Fruit fly (Drosophila melanogaster) whole organism, embryonic: ENCODE results near the gene Hs6st.

Experiments used
- Asciz ChIP-seq: fragments of 200-800 bp; sonication (Bioruptor generic); optimal IDR thresholded peaks from 2 replicates; lab custom pipeline; 2017; ENCODE audit warnings: missing biosample characterization, mild to moderate bottlenecking, missing genetic modification characterization, missing genetic modification reagents
- Awh ChIP-seq: fragments of 200-800 bp; sonication (Bioruptor generic); IDR thresholded peaks from 2 replicates; pipeline ENCODE4, ENCODE4 v1.3.6; 2022; ENCODE audit warnings: missing biosample characterization, missing genetic modification characterization
- C15 ChIP-seq: fragments of 200-800 bp; sonication (Bioruptor generic); IDR thresholded peaks from 3 replicates; pipeline ENCODE4 v1.3.6; 2022; ENCODE audit warnings: missing biosample characterization, missing genetic modification characterization
- CG11247 ChIP-seq: fragments of 200-800 bp; sonication (Bioruptor generic); IDR thresholded peaks from 2 replicates; pipeline ENCODE4 v1.3.6; 2022; ENCODE audit warnings: missing biosample characterization, missing genetic modification characterization
- CG11398 ChIP-seq: fragments of 200-800 bp; sonication (Bioruptor generic); optimal IDR thresholded peaks from 2 replicates; lab custom pipeline; 2016; ENCODE audit warnings: missing biosample characterization, missing genetic modification characterization
- CG11456 ChIP-seq: fragments of 200-800 bp; sonication (Bioruptor generic); IDR thresholded peaks from 3 replicates; pipeline ENCODE4 v1.3.6; 2022; ENCODE audit warnings: missing biosample characterization, missing genetic modification characterization
- CG11695 ChIP-seq: fragments of 200-800 bp; sonication (Bioruptor generic); IDR thresholded peaks from 3 replicates; pipeline ENCODE4 v1.3.6; 2022; ENCODE audit warnings: missing biosample characterization, missing genetic modification characterization
- CG12659 ChIP-seq: fragments of 200-800 bp; sonication (Bioruptor generic); optimal IDR thresholded peaks from 3 replicates; lab custom pipeline; 2017; ENCODE audit warnings: mild to moderate bottlenecking, missing biosample characterization, missing genetic modification reagents, missing genetic modification characterization
- CG15601 ChIP-seq: fragments of 200-800 bp; sonication (Bioruptor generic); optimal IDR thresholded peaks from 3 replicates; lab custom pipeline; 2019; ENCODE audit warnings: missing biosample characterization, mild to moderate bottlenecking, missing genetic modification characterization, moderate library complexity
- CG16863 ChIP-seq: fragments of 200-800 bp; sonication (Bioruptor generic); optimal IDR thresholded peaks from 3 replicates; lab custom pipeline; 2016; ENCODE audit warnings: missing biosample characterization, missing genetic modification characterization
- CG2678 ChIP-seq: fragments of 200-800 bp; sonication (Bioruptor generic); optimal IDR thresholded peaks from 3 replicates; lab custom pipeline; 2019; ENCODE audit warnings: missing biosample characterization, mild to moderate bottlenecking, missing genetic modification characterization, moderate library complexity
- CG42726 ChIP-seq: fragments of 200-800 bp; sonication (Bioruptor generic); IDR thresholded peaks from 2 replicates; pipeline ENCODE4 v1.3.6; 2022; ENCODE audit warnings: missing biosample characterization, missing genetic modification characterization; ENCODE audit not compliant: partially characterized antibody
- CG4424 ChIP-seq: fragments of 200-800 bp; sonication (Bioruptor generic); optimal IDR thresholded peaks from 3 replicates; lab custom pipeline; 2016; ENCODE audit warnings: missing biosample characterization, missing genetic modification characterization
- CG5245 ChIP-seq: fragments of 200-800 bp; sonication (Bioruptor generic); optimal IDR thresholded peaks from 3 replicates; lab custom pipeline; 2016; ENCODE audit warnings: missing biosample characterization, missing genetic modification characterization
- CG6654 ChIP-seq: fragments of 200-800 bp; sonication (Bioruptor generic); optimal IDR thresholded peaks from 2 replicates; lab custom pipeline; 2017; ENCODE audit warnings: missing biosample characterization, mild to moderate bottlenecking, missing genetic modification characterization
- CG7271 ChIP-seq: fragments of 200-800 bp; sonication (Bioruptor generic); optimal IDR thresholded peaks from 2 replicates; lab custom pipeline; 2018; ENCODE audit warnings: missing biosample characterization, mild to moderate bottlenecking, missing genetic modification characterization, moderate library complexity
- CG8290 ChIP-seq, 3 experiments: fragments of 200-800 bp; sonication (Bioruptor generic); optimal IDR thresholded peaks; 2 replicates each; lab custom pipeline; 2016 to 2019; ENCODE audit warnings: missing biosample characterization in 3 of 3, missing genetic modification characterization in 3 of 3, mild to moderate bottlenecking in 2 of 3, moderate library complexity in 1 of 3
- CG8388 ChIP-seq: fragments of 200-800 bp; sonication (Bioruptor generic); optimal IDR thresholded peaks from 2 replicates; lab custom pipeline; 2019; ENCODE audit warnings: missing biosample characterization, mild to moderate bottlenecking, missing genetic modification characterization, moderate library complexity
- CG9797 ChIP-seq: fragments of 200-800 bp; sonication (Bioruptor generic); optimal IDR thresholded peaks from 3 replicates; lab custom pipeline; 2018; ENCODE audit warnings: missing biosample characterization, mild to moderate bottlenecking, missing genetic modification characterization
- CG9932 ChIP-seq: fragments of 200-800 bp; sonication (Bioruptor generic); IDR thresholded peaks from 2 replicates; pipeline ENCODE4 v1.3.6; 2022; ENCODE audit warnings: missing biosample characterization, missing genetic modification characterization
- CoRest ChIP-seq: fragments of 200-800 bp; sonication (Bioruptor generic); optimal IDR thresholded peaks from 3 replicates; lab custom pipeline; 2018; ENCODE audit warnings: missing biosample characterization, mild to moderate bottlenecking, missing genetic modification characterization, moderate library complexity
- Dbx ChIP-seq: fragments of 200-800 bp; sonication (Bioruptor generic); IDR thresholded peaks from 3 replicates; pipeline ENCODE4 v1.3.6; 2022; ENCODE audit warnings: missing biosample characterization, missing genetic modification characterization
- Doc2 ChIP-seq: fragments of 200-800 bp; sonication (Bioruptor generic); IDR thresholded peaks from 2 replicates; pipeline ENCODE4 v1.3.6; 2022; ENCODE audit warnings: missing biosample characterization, missing genetic modification characterization
- E2f2 ChIP-seq: fragments of 200-800 bp; sonication (Bioruptor generic); IDR thresholded peaks from 2 replicates; pipeline ENCODE4 v1.3.6; 2022; ENCODE audit warnings: missing biosample characterization, missing genetic modification characterization
- HmgZ ChIP-seq: fragments of 200-800 bp; sonication (Bioruptor generic); optimal IDR thresholded peaks from 2 replicates; lab custom pipeline; 2018; ENCODE audit warnings: missing biosample characterization, mild to moderate bottlenecking, missing genetic modification characterization
- Hr39 ChIP-seq: fragments of >200 bp; optimal IDR thresholded peaks from 2 replicates; lab custom pipeline; 2017
- Hr51 ChIP-seq, 2 experiments: fragments of 200-800 bp; sonication (Bioruptor generic); optimal IDR thresholded peaks; 2 replicates in 1 of 2; 3 replicates in 1 of 2; lab custom pipeline; 2016 to 2018; ENCODE audit warnings: missing biosample characterization in 2 of 2, missing genetic modification characterization in 2 of 2, mild to moderate bottlenecking in 1 of 2, moderate library complexity in 1 of 2
- Hsf ChIP-seq: fragments of 200-800 bp; sonication (Bioruptor generic); optimal IDR thresholded peaks from 3 replicates; lab custom pipeline; 2016; ENCODE audit warnings: missing biosample characterization, missing genetic modification characterization
- Neu2 ChIP-seq: fragments of 200-800 bp; sonication (Bioruptor generic); optimal IDR thresholded peaks from 3 replicates; lab custom pipeline; 2016; ENCODE audit warnings: missing biosample characterization, missing genetic modification characterization, borderline replicate concordance
- Pdp1 ChIP-seq, 2 experiments: fragments of 200-800 bp; sonication (Bioruptor generic); optimal IDR thresholded peaks; 3 replicates each; lab custom pipeline; 2016; ENCODE audit warnings: missing biosample characterization in 2 of 2, missing genetic modification characterization in 2 of 2, mild to moderate bottlenecking in 1 of 2, moderate library complexity in 1 of 2
- Rfx ChIP-seq: fragments of 200-800 bp; sonication (Bioruptor generic); IDR thresholded peaks from 2 replicates; pipeline ENCODE4 v1.3.6; 2022; ENCODE audit warnings: missing biosample characterization, missing genetic modification characterization
- Spps ChIP-seq: fragments of 200-800 bp; sonication (Bioruptor generic); optimal IDR thresholded peaks from 2 replicates; lab custom pipeline; 2018; ENCODE audit warnings: missing biosample characterization, mild to moderate bottlenecking, missing genetic modification characterization
- ase ChIP-seq: fragments of 200-800 bp; sonication (Bioruptor generic); IDR thresholded peaks from 3 replicates; pipeline ENCODE4 v1.3.6; 2022; ENCODE audit warnings: missing biosample characterization, missing genetic modification characterization
- cato ChIP-seq: fragments of 200-800 bp; sonication (Bioruptor generic); optimal IDR thresholded peaks from 2 replicates; lab custom pipeline; 2016; ENCODE audit warnings: missing biosample characterization, missing genetic modification characterization, borderline replicate concordance
- cwo ChIP-seq: fragments of 200-800 bp; sonication (Bioruptor generic); optimal IDR thresholded peaks from 3 replicates; lab custom pipeline; 2017; ENCODE audit warnings: missing biosample characterization, missing genetic modification characterization, mild to moderate bottlenecking, moderate library complexity, missing genetic modification reagents
- dm ChIP-seq: fragments of 200-800 bp; sonication (Bioruptor generic); optimal IDR thresholded peaks from 3 replicates; lab custom pipeline; 2016; ENCODE audit warnings: missing biosample characterization, missing genetic modification characterization
- gsb-n ChIP-seq: fragments of 200-800 bp; sonication (Bioruptor generic); optimal IDR thresholded peaks from 3 replicates; lab custom pipeline; 2018; ENCODE audit warnings: missing biosample characterization, mild to moderate bottlenecking, missing genetic modification characterization
- lab ChIP-seq: fragments of 200-800 bp; sonication (Bioruptor generic); optimal IDR thresholded peaks from 3 replicates; lab custom pipeline; 2017; ENCODE audit warnings: missing biosample characterization, missing genetic modification characterization, mild to moderate bottlenecking, moderate library complexity, missing genetic modification reagents
- org-1 ChIP-seq: fragments of 200-800 bp; sonication (Bioruptor generic); optimal IDR thresholded peaks from 2 replicates; lab custom pipeline; 2017; ENCODE audit warnings: missing biosample characterization, missing genetic modification characterization
- pho ChIP-seq: fragments of 200-800 bp; sonication (Bioruptor generic); optimal IDR thresholded peaks from 2 replicates; lab custom pipeline; 2016; ENCODE audit warnings: missing biosample characterization, missing genetic modification characterization
- pita ChIP-seq: fragments of 200-800 bp; sonication (Bioruptor generic); optimal IDR thresholded peaks from 2 replicates; lab custom pipeline; 2017; ENCODE audit warnings: missing biosample characterization, mild to moderate bottlenecking, missing genetic modification characterization
- prd ChIP-seq, 3 experiments: fragments of >200 bp in 2 of 3; fragments of 200-800 bp in 1 of 3; sonication (Bioruptor generic) in 1 of 3; optimal IDR thresholded peaks in 2 of 3; IDR thresholded peaks in 1 of 3; 2 replicates in 2 of 3; 3 replicates in 1 of 3; pipeline versions ENCODE4 v1.3.6 to Lab custom; 2017 to 2022; ENCODE audit warnings: missing biosample characterization in 1 of 3, missing genetic modification characterization in 1 of 3
- row ChIP-seq: fragments of 200-800 bp; sonication (Bioruptor generic); IDR thresholded peaks from 3 replicates; pipeline ENCODE4 v1.3.6; 2022; ENCODE audit warnings: missing biosample characterization, missing genetic modification characterization
- sc ChIP-seq, 3 experiments: fragments of >200 bp in 2 of 3; fragments of 200-800 bp in 1 of 3; sonication (Bioruptor generic) in 1 of 3; optimal IDR thresholded peaks; 2 replicates in 2 of 3; 3 replicates in 1 of 3; lab custom pipeline; 2017; ENCODE audit warnings: mild to moderate bottlenecking in 1 of 3, missing biosample characterization in 1 of 3, missing genetic modification characterization in 1 of 3, missing genetic modification reagents in 1 of 3
- sd ChIP-seq: fragments of 200-800 bp; sonication (Bioruptor generic); optimal IDR thresholded peaks from 3 replicates; lab custom pipeline; 2018; ENCODE audit warnings: missing biosample characterization, mild to moderate bottlenecking, missing genetic modification characterization, moderate library complexity
- sisA ChIP-seq: fragments of 200-800 bp; sonication (Bioruptor generic); IDR thresholded peaks from 2 replicates; pipeline ENCODE4 v1.3.6; 2022; ENCODE audit warnings: missing biosample characterization, missing genetic modification characterization
- sob ChIP-seq: fragments of 200-800 bp; sonication (Bioruptor generic); IDR thresholded peaks from 2 replicates; pipeline ENCODE4 v1.3.6; 2022; ENCODE audit warnings: missing biosample characterization, missing genetic modification characterization
- tna ChIP-seq: fragments of 200-800 bp; sonication (Bioruptor generic); IDR thresholded peaks from 2 replicates; pipeline ENCODE4 v1.3.6; 2022; ENCODE audit warnings: missing biosample characterization, missing genetic modification characterization; ENCODE audit not compliant: partially characterized antibody
- zen2 ChIP-seq: fragments of 200-800 bp; sonication (Bioruptor generic); IDR thresholded peaks from 3 replicates; pipeline ENCODE4 v1.3.6; 2022; ENCODE audit warnings: missing biosample characterization, missing genetic modification characterization; ENCODE audit not compliant: partially characterized antibody

The Hs6st gene

dm6 chr3R:20057501-20057900 is 49.2 kb upstream of the Hs6st start, which contains the start of gene mdlc (continued):
- TF ChIP-seq Neu2 (GFP tag; lab: Kevin White, UChicago), result no peak
- TF ChIP-seq tna, result no peak
- no peak for TF ChIP-seq CG42726 (GFP tag; lab: Robert Waterston, UW)
- TF ChIP-seq Dbx, result no peak
- TF ChIP-seq Spps (tag; lab: Kevin White, UChicago), result no peak
- no peak for TF ChIP-seq CG11247
- TF ChIP-seq HmgZ (tag; lab: Kevin White, UChicago), result peak; percentile 21
- no peak for TF ChIP-seq Asciz (GFP tag; lab: Kevin White, UChicago)
- TF ChIP-seq prd (optimal IDR thresholded peaks at IDR 0.05; lab: Kevin White, UChicago), result no peak
- TF ChIP-seq prd (GFP tag; IDR thresholded peaks at IDR 0.05; lab: Robert Waterston, UW), result peak; percentile 33; the same call in 1 of the 3 replicates
- TF ChIP-seq row (GFP tag; lab: Robert Waterston, UW), result peak; percentile 78
- peak in 1 of 2 experiments; percentile 16 for TF ChIP-seq Hr51 (GFP tag; optimal IDR thresholded peaks at IDR 0.05; lab: Kevin White, UChicago)
- TF ChIP-seq lab (GFP tag; lab: Kevin White, UChicago), result no peak
- no peak for TF ChIP-seq CG8290 (GFP tag; optimal IDR thresholded peaks at IDR 0.05; lab: Kevin White, UChicago)
- TF ChIP-seq CG8290 (tag; optimal IDR thresholded peaks at IDR 0.05; lab: Kevin White, UChicago), result no peak
- TF ChIP-seq dm (GFP tag; lab: Kevin White, UChicago), result no peak
- no peak for TF ChIP-seq CG6654 (GFP tag; lab: Kevin White, UChicago)
- TF ChIP-seq CG11695, result no peak
- no peak for TF ChIP-seq CG7271 (tag; lab: Kevin White, UChicago)
- no peak for TF ChIP-seq cwo (GFP tag; lab: Kevin White, UChicago)
- TF ChIP-seq sob (GFP tag; lab: Robert Waterston, UW), result no peak
- no peak for TF ChIP-seq pho (GFP tag; lab: Kevin White, UChicago)
- peak; percentile 59 for TF ChIP-seq CoRest (tag; lab: Kevin White, UChicago)
- TF ChIP-seq cato (GFP tag; lab: Kevin White, UChicago), result no peak
- peak; percentile 25 for TF ChIP-seq CG4424 (GFP tag; lab: Kevin White, UChicago)
- TF ChIP-seq CG12659 (GFP tag; lab: Kevin White, UChicago), result peak; percentile 42
- TF ChIP-seq CG9797, result peak; percentile 61
- TF ChIP-seq Hr39 (lab: Kevin White, UChicago), result no peak
- no peak for TF ChIP-seq sc (optimal IDR thresholded peaks at IDR 0.05; lab: Kevin White, UChicago)
- TF ChIP-seq sc (GFP tag; optimal IDR thresholded peaks at IDR 0.05; lab: Kevin White, UChicago), result no peak
- TF ChIP-seq org-1 (GFP tag; lab: Kevin White, UChicago), result no peak
- no peak for TF ChIP-seq CG11456
- peak; percentile 64 for TF ChIP-seq E2f2 (GFP tag; lab: Robert Waterston, UW)
- no peak for TF ChIP-seq Awh (GFP tag; lab: Robert Waterston, UW)
- peak; percentile 28; the same call in 1 of the 2 replicates for TF ChIP-seq Rfx
- no peak for TF ChIP-seq CG8388 (GFP tag; lab: Kevin White, UChicago)
- no peak for TF ChIP-seq pita
- no peak for TF ChIP-seq sisA (GFP tag; lab: Robert Waterston, UW)
- no peak for TF ChIP-seq CG5245 (GFP tag; lab: Kevin White, UChicago)
- TF ChIP-seq ase (GFP tag; lab: Robert Waterston, UW), result no peak
- TF ChIP-seq CG2678 (tag; lab: Kevin White, UChicago), result peak; percentile 33
- no peak for TF ChIP-seq CG11398 (GFP tag; lab: Kevin White, UChicago)
- no peak for TF ChIP-seq Pdp1 (GFP tag; optimal IDR thresholded peaks at IDR 0.05; lab: Kevin White, UChicago)
- TF ChIP-seq C15 (GFP tag; lab: Robert Waterston, UW), result no peak
- no peak for TF ChIP-seq Hsf (GFP tag; lab: Kevin White, UChicago)
- no peak for TF ChIP-seq gsb-n (tag; lab: Kevin White, UChicago)
- TF ChIP-seq CG9932 (GFP tag; lab: Robert Waterston, UW), result peak; percentile 55; the same call in 1 of the 2 replicates
- no peak for TF ChIP-seq zen2 (GFP tag; lab: Robert Waterston, UW)
- no peak for TF ChIP-seq sd (tag; lab: Kevin White, UChicago)
- no peak for TF ChIP-seq Doc2 (GFP tag; lab: Robert Waterston, UW)
- no peak for TF ChIP-seq CG16863
- no peak for TF ChIP-seq CG15601 (tag; lab: Kevin White, UChicago)
